Worm (Caenorhabditis elegans) whole organism, L1 larva: Measurements from ENCODE around the gene ZK669.5.

Source experiments
- C04F5.9 ChIP-seq: sonication (generic microtip); optimal IDR thresholded peaks from 2 replicates; lab custom pipeline; 2016; ENCODE audit warnings: missing genetic modification characterization, missing compliant biosample characterization
- C34B4.2 ChIP-seq: sonication (generic microtip); optimal IDR thresholded peaks from 2 replicates; lab custom pipeline; 2017; ENCODE audit warnings: mild to moderate bottlenecking, missing genetic modification characterization, missing compliant biosample characterization
- aly-2 ChIP-seq: fragments of 150-350 bp; optimal IDR thresholded peaks from 2 replicates; lab custom pipeline; 2014; ENCODE audit warnings: missing biosample characterization, missing genetic modification characterization
- ama-1 ChIP-seq: fragments of 150-350 bp; optimal IDR thresholded peaks from 2 replicates; lab custom pipeline; 2014
- ceh-82 ChIP-seq, 3 experiments: fragments of 150-350 bp in 1 of 3; sonication (generic microtip) in 2 of 3; optimal IDR thresholded peaks; 2 replicates each; lab custom pipeline; 2014 to 2017; ENCODE audit warnings: missing biosample characterization in 3 of 3, missing genetic modification characterization in 3 of 3
- dsc-1 ChIP-seq: sonication (generic microtip); optimal IDR thresholded peaks from 2 replicates; lab custom pipeline; 2016; ENCODE audit warnings: mild to moderate bottlenecking, missing genetic modification characterization, missing compliant biosample characterization
- efl-1 ChIP-seq, 4 experiments: fragments of 150-350 bp; optimal IDR thresholded peaks in 3 of 4; peaks in 1 of 4; 1 replicate in 1 of 4; 2 replicates in 3 of 4; lab custom pipeline; 2014; ENCODE audit warnings: missing biosample characterization in 2 of 4, missing genetic modification characterization in 2 of 4, missing genetic modification reagents in 2 of 4
- ets-5 ChIP-seq: fragments of 200-800 bp; sonication (Bioruptor generic); IDR thresholded peaks from 2 replicates; pipeline ENCODE4 v1.3.6; 2022; ENCODE audit warnings: missing genetic modification characterization, missing compliant biosample characterization
- fkh-10 ChIP-seq: sonication (generic microtip); optimal IDR thresholded peaks from 2 replicates; lab custom pipeline; 2017; ENCODE audit warnings: missing biosample characterization, missing genetic modification reagents, missing genetic modification characterization
- fkh-4 ChIP-seq: sonication (generic microtip); optimal IDR thresholded peaks from 2 replicates; lab custom pipeline; 2016; ENCODE audit warnings: missing compliant biosample characterization, missing genetic modification characterization, borderline replicate concordance
- fos-1 ChIP-seq: fragments of 150-350 bp; optimal IDR thresholded peaks from 2 replicates; lab custom pipeline; 2014; ENCODE audit warnings: missing biosample characterization, missing genetic modification characterization
- hlh-4 ChIP-seq: sonication (generic microtip); optimal IDR thresholded peaks from 2 replicates; lab custom pipeline; 2016; ENCODE audit warnings: mild to moderate bottlenecking, missing genetic modification characterization, missing compliant biosample characterization
- hpl-2 ChIP-seq: fragments of 150-350 bp; optimal IDR thresholded peaks from 2 replicates; lab custom pipeline; 2014; ENCODE audit warnings: missing biosample characterization, missing genetic modification reagents, missing genetic modification characterization
- irx-1 ChIP-seq: sonication (generic microtip); optimal IDR thresholded peaks from 2 replicates; lab custom pipeline; 2016; ENCODE audit warnings: missing genetic modification characterization, missing compliant biosample characterization
- isw-1 ChIP-seq: fragments of 200-800 bp; sonication (Bioruptor generic); IDR thresholded peaks from 2 replicates; pipeline ENCODE4 v1.3.6; 2022; ENCODE audit warnings: missing genetic modification characterization, missing compliant biosample characterization
- lin-14 ChIP-seq: fragments of 200-800 bp; sonication (Bioruptor generic); optimal IDR thresholded peaks from 2 replicates; lab custom pipeline; 2018; ENCODE audit warnings: mild to moderate bottlenecking, missing genetic modification characterization, moderate library complexity, missing compliant biosample characterization
- mab-9 ChIP-seq: fragments of 200-800 bp; sonication (Bioruptor generic); IDR thresholded peaks from 2 replicates; pipeline ENCODE4 v1.3.6; 2022; ENCODE audit warnings: missing genetic modification reagents, missing genetic modification characterization, missing compliant biosample characterization
- nhr-12 ChIP-seq: sonication (generic microtip); optimal IDR thresholded peaks from 2 replicates; lab custom pipeline; 2017; ENCODE audit warnings: missing biosample characterization, missing genetic modification characterization
- nhr-19 ChIP-seq: fragments of 200-800 bp; sonication (Bioruptor generic); conservative IDR thresholded peaks from 2 replicates; pipeline ENCODE4 v1.3.6; 2022; ENCODE audit warnings: missing genetic modification characterization, missing compliant biosample characterization
- nhr-20 ChIP-seq: sonication (generic microtip); optimal IDR thresholded peaks from 2 replicates; lab custom pipeline; 2016; ENCODE audit warnings: mild to moderate bottlenecking, missing genetic modification characterization, missing compliant biosample characterization
- nhr-76 ChIP-seq: sonication (generic microtip); optimal IDR thresholded peaks from 2 replicates; lab custom pipeline; 2017; ENCODE audit warnings: missing biosample characterization, missing genetic modification characterization
- pax-3 ChIP-seq: fragments of 200-800 bp; sonication (Bioruptor generic); optimal IDR thresholded peaks from 2 replicates; lab custom pipeline; 2018; ENCODE audit warnings: mild to moderate bottlenecking, missing genetic modification characterization, moderate library complexity, missing compliant biosample characterization
- skn-1 ChIP-seq: fragments of 150-350 bp; optimal IDR thresholded peaks from 2 replicates; lab custom pipeline; 2014; ENCODE audit warnings: missing biosample characterization, missing genetic modification characterization
- sox-4 ChIP-seq: sonication (generic microtip); optimal IDR thresholded peaks from 2 replicates; lab custom pipeline; 2016; ENCODE audit warnings: missing genetic modification characterization, missing compliant biosample characterization
- unc-130 ChIP-seq: fragments of 150-350 bp; optimal IDR thresholded peaks from 2 replicates; lab custom pipeline; 2017; ENCODE audit warnings: missing biosample characterization, missing genetic modification characterization, inconsistent platforms
- unc-98 ChIP-seq: fragments of 200-800 bp; sonication (Bioruptor generic); IDR thresholded peaks from 2 replicates; pipeline ENCODE4 v1.3.6; 2022; ENCODE audit warnings: missing genetic modification characterization, missing compliant biosample characterization

The ZK669.5 gene

ce11 chrII:7907539-7907997 lies 39.1 kb downstream of the ZK669.5 start, which contains the start of gene best-23 (continued):
- TF ChIP-seq lin-14 (GFP tag; lab: Kevin White, UChicago) (peak; percentile 66), dsc-1 (tag; lab: Kevin White, UChicago) (no peak), isw-1 (GFP tag; lab: Robert Waterston, UW) (no peak), ets-5 (GFP tag; lab: Robert Waterston, UW) (no peak), nhr-20 (tag; lab: Kevin White, UChicago) (peak; percentile 44), fkh-4 (tag; lab: Kevin White, UChicago) (no peak), ama-1 (lab: Kevin White, UChicago) (no peak), C04F5.9 (tag; lab: Kevin White, UChicago) (no peak), fkh-10 (no peak), unc-98 (no peak), unc-130 (tag; lab: Kevin White, UChicago) (no peak), mab-9 (GFP tag; lab: Robert Waterston, UW) (no peak)
- TF ChIP-seq, all 84 proteins: peak for 8

- no peak for TF ChIP-seq nhr-12
- TF ChIP-seq skn-1 (tag; lab: Kevin White, UChicago) = no peak
- TF ChIP-seq efl-1 (optimal IDR thresholded peaks at IDR 0.05; lab: Kevin White, UChicago) = no peak
- peak in 1 of 2 experiments; percentile 90 for TF ChIP-seq efl-1 (GFP tag; optimal IDR thresholded peaks at IDR 0.05 in 1 of 2; lab: Kevin White, UChicago)
- no peak for TF ChIP-seq pax-3 (tag; lab: Kevin White, UChicago)
- TF ChIP-seq, all 84 proteins: peak for 1
Observed at ce11 chrII:7901990-7902389, 44.7 kb downstream of the ZK669.5 start.

ce11 chrII:7900762-7901161 lies 45.9 kb downstream of the ZK669.5 start:
- no peak for TF ChIP-seq hlh-4 (tag; lab: Kevin White, UChicago)
- no peak for TF ChIP-seq isw-1 (GFP tag; lab: Robert Waterston, UW)
- TF ChIP-seq nhr-76 = no peak
- no peak for TF ChIP-seq ceh-82 (tag; optimal IDR thresholded peaks at IDR 0.05; lab: Kevin White, UChicago)
- TF ChIP-seq dsc-1 (tag; lab: Kevin White, UChicago) = no peak
- TF ChIP-seq C34B4.2 = no peak
- no peak for TF ChIP-seq irx-1 (tag; lab: Kevin White, UChicago)
- TF ChIP-seq nhr-19 (GFP tag; lab: Robert Waterston, UW) = no peak
- TF ChIP-seq sox-4 (tag; lab: Kevin White, UChicago) = no peak

ce11 chrII:7900190-7900672 lies 46.4 kb downstream of the ZK669.5 start, which contains the start of gene rev-1:
Gene rev-1, plus strand, starts transcription at chrII:7900622.
- TF ChIP-seq aly-2 (tag; lab: Kevin White, UChicago) (peak; percentile 59), fos-1 (tag; lab: Kevin White, UChicago) (no peak), fkh-10 (no peak), efl-1 (optimal IDR thresholded peaks at IDR 0.05; lab: Kevin White, UChicago) (no peak), efl-1 (GFP tag; optimal IDR thresholded peaks at IDR 0.05 in 1 of 2; lab: Kevin White, UChicago) (peak in 1 of 2 experiments; percentile 65), hpl-2 (GFP tag; lab: Kevin White, UChicago) (no peak), lin-14 (GFP tag; lab: Kevin White, UChicago) (peak; percentile 31)
